Worm (Caenorhabditis elegans) whole organism, L1 larva: ENCODE measurements around the gene glo-4.

Experiments
- aha-1 ChIP-seq: fragments of 150-350 bp; optimal IDR thresholded peaks from 2 replicates; lab custom pipeline; 2014; ENCODE audit warnings: missing biosample characterization, missing genetic modification characterization
- alr-1 ChIP-seq: fragments of 200-800 bp; sonication (Bioruptor generic); optimal IDR thresholded peaks from 2 replicates; lab custom pipeline; 2018; ENCODE audit warnings: borderline replicate concordance, mild to moderate bottlenecking, missing genetic modification characterization, missing compliant biosample characterization
- aly-2 ChIP-seq: fragments of 150-350 bp; optimal IDR thresholded peaks from 2 replicates; lab custom pipeline; 2014; ENCODE audit warnings: missing biosample characterization, missing genetic modification characterization
- blmp-1 ChIP-seq: fragments of 150-350 bp; optimal IDR thresholded peaks from 2 replicates; lab custom pipeline; 2014; ENCODE audit warnings: missing biosample characterization, missing genetic modification characterization
- ceh-63 ChIP-seq: fragments of 200-800 bp; sonication (Bioruptor generic); optimal IDR thresholded peaks from 2 replicates; lab custom pipeline; 2018; ENCODE audit warnings: mild to moderate bottlenecking, missing genetic modification characterization, missing compliant biosample characterization
- ceh-8 ChIP-seq: fragments of 200-800 bp; sonication (Bioruptor generic); optimal IDR thresholded peaks from 2 replicates; lab custom pipeline; 2018; ENCODE audit warnings: mild to moderate bottlenecking, missing genetic modification characterization, moderate library complexity, missing compliant biosample characterization
- ceh-82 ChIP-seq, 3 experiments: fragments of 150-350 bp in 1 of 3; sonication (generic microtip) in 2 of 3; optimal IDR thresholded peaks; 2 replicates each; lab custom pipeline; 2014 to 2017; ENCODE audit warnings: missing biosample characterization in 3 of 3, missing genetic modification characterization in 3 of 3
- ceh-88 ChIP-seq: fragments of 200-800 bp; sonication (Bioruptor generic); IDR thresholded peaks from 2 replicates; pipeline ENCODE4 v1.3.6; 2022; ENCODE audit warnings: missing genetic modification characterization, missing compliant biosample characterization
- dpl-1 ChIP-seq, 3 experiments: fragments of 150-350 bp in 2 of 3; sonication (generic microtip) in 1 of 3; optimal IDR thresholded peaks; 2 replicates each; lab custom pipeline; 2014 to 2017; ENCODE audit warnings: missing biosample characterization in 3 of 3, missing genetic modification characterization in 3 of 3, missing genetic modification reagents in 3 of 3
- dsc-1 ChIP-seq: sonication (generic microtip); optimal IDR thresholded peaks from 2 replicates; lab custom pipeline; 2016; ENCODE audit warnings: mild to moderate bottlenecking, missing genetic modification characterization, missing compliant biosample characterization
- efl-1 ChIP-seq, 4 experiments: fragments of 150-350 bp; optimal IDR thresholded peaks in 3 of 4; peaks in 1 of 4; 1 replicate in 1 of 4; 2 replicates in 3 of 4; lab custom pipeline; 2014; ENCODE audit warnings: missing biosample characterization in 2 of 4, missing genetic modification characterization in 2 of 4, missing genetic modification reagents in 2 of 4
- efl-3 ChIP-seq: fragments of 200-800 bp; sonication (Bioruptor generic); optimal IDR thresholded peaks from 2 replicates; lab custom pipeline; 2018; ENCODE audit warnings: mild to moderate bottlenecking, missing genetic modification characterization, missing compliant biosample characterization
- elt-2 ChIP-seq: sonication (generic microtip); optimal IDR thresholded peaks from 2 replicates; lab custom pipeline; 2016; ENCODE audit warnings: missing genetic modification characterization, mild to moderate bottlenecking, inconsistent platforms, missing compliant biosample characterization, missing genetic modification reagents
- ets-5 ChIP-seq: fragments of 200-800 bp; sonication (Bioruptor generic); IDR thresholded peaks from 2 replicates; pipeline ENCODE4 v1.3.6; 2022; ENCODE audit warnings: missing genetic modification characterization, missing compliant biosample characterization
- fos-1 ChIP-seq: fragments of 150-350 bp; optimal IDR thresholded peaks from 2 replicates; lab custom pipeline; 2014; ENCODE audit warnings: missing biosample characterization, missing genetic modification characterization
- hpl-2 ChIP-seq: fragments of 150-350 bp; optimal IDR thresholded peaks from 2 replicates; lab custom pipeline; 2014; ENCODE audit warnings: missing biosample characterization, missing genetic modification reagents, missing genetic modification characterization
- lin-13 ChIP-seq: fragments of 150-350 bp; optimal IDR thresholded peaks from 2 replicates; lab custom pipeline; 2014; ENCODE audit warnings: missing biosample characterization, missing genetic modification reagents, missing genetic modification characterization
- lin-14 ChIP-seq: fragments of 200-800 bp; sonication (Bioruptor generic); optimal IDR thresholded peaks from 2 replicates; lab custom pipeline; 2018; ENCODE audit warnings: mild to moderate bottlenecking, missing genetic modification characterization, moderate library complexity, missing compliant biosample characterization
- lir-3 ChIP-seq: sonication (generic microtip); optimal IDR thresholded peaks from 2 replicates; lab custom pipeline; 2016; ENCODE audit warnings: mild to moderate bottlenecking, missing genetic modification characterization, moderate library complexity, missing compliant biosample characterization; ENCODE audit not compliant: poor library complexity
- mdl-1 ChIP-seq, 2 experiments: fragments of 150-350 bp; optimal IDR thresholded peaks; 2 replicates each; lab custom pipeline; 2014 to 2017; ENCODE audit warnings: missing biosample characterization in 2 of 2, missing genetic modification characterization in 2 of 2, inconsistent platforms in 1 of 2
- nhr-11 ChIP-seq: fragments of 150-350 bp; optimal IDR thresholded peaks from 2 replicates; lab custom pipeline; 2014; ENCODE audit warnings: missing biosample characterization, missing genetic modification characterization
- nhr-237 ChIP-seq: fragments of 150-350 bp; optimal IDR thresholded peaks from 2 replicates; lab custom pipeline; 2014; ENCODE audit warnings: missing biosample characterization, missing genetic modification characterization
- nhr-76 ChIP-seq: sonication (generic microtip); optimal IDR thresholded peaks from 2 replicates; lab custom pipeline; 2017; ENCODE audit warnings: missing biosample characterization, missing genetic modification characterization
- nhr-84 ChIP-seq: sonication (generic microtip); optimal IDR thresholded peaks from 2 replicates; lab custom pipeline; 2017; ENCODE audit warnings: missing biosample characterization, missing genetic modification characterization
- nhr-85 ChIP-seq: sonication (generic microtip); peaks from one replicate; lab custom pipeline; 2016; ENCODE audit warnings: missing genetic modification characterization, inconsistent platforms, missing compliant biosample characterization
- nhr-90 ChIP-seq: sonication (generic microtip); optimal IDR thresholded peaks from 2 replicates; lab custom pipeline; 2016; ENCODE audit warnings: mild to moderate bottlenecking, missing genetic modification characterization, missing compliant biosample characterization; ENCODE audit not compliant: poor library complexity
- pax-3 ChIP-seq: fragments of 200-800 bp; sonication (Bioruptor generic); optimal IDR thresholded peaks from 2 replicates; lab custom pipeline; 2018; ENCODE audit warnings: mild to moderate bottlenecking, missing genetic modification characterization, moderate library complexity, missing compliant biosample characterization
- rnt-1 ChIP-seq: sonication (generic microtip); optimal IDR thresholded peaks from 2 replicates; lab custom pipeline; 2016; ENCODE audit warnings: mild to moderate bottlenecking, missing genetic modification characterization, moderate library complexity, missing compliant biosample characterization
- snu-23 ChIP-seq: sonication (generic microtip); optimal IDR thresholded peaks from 2 replicates; lab custom pipeline; 2016; ENCODE audit warnings: missing genetic modification characterization, missing compliant biosample characterization
- sup-37 ChIP-seq: fragments of 200-800 bp; sonication (Bioruptor generic); optimal IDR thresholded peaks from 2 replicates; lab custom pipeline; 2018; ENCODE audit warnings: mild to moderate bottlenecking, missing genetic modification characterization, missing compliant biosample characterization
- swsn-7 ChIP-seq: sonication (generic microtip); optimal IDR thresholded peaks from 2 replicates; lab custom pipeline; 2016; ENCODE audit warnings: missing genetic modification characterization, missing compliant biosample characterization
- tlp-1 ChIP-seq: fragments of 150-350 bp; optimal IDR thresholded peaks from 2 replicates; lab custom pipeline; 2014; ENCODE audit warnings: missing biosample characterization, missing genetic modification characterization
- unc-98 ChIP-seq: fragments of 200-800 bp; sonication (Bioruptor generic); IDR thresholded peaks from 2 replicates; pipeline ENCODE4 v1.3.6; 2022; ENCODE audit warnings: missing genetic modification characterization, missing compliant biosample characterization
- xbp-1 ChIP-seq: sonication (generic microtip); optimal IDR thresholded peaks from 2 replicates; lab custom pipeline; 2016; ENCODE audit warnings: missing genetic modification characterization, missing compliant biosample characterization
- zag-1 ChIP-seq: fragments of 150-350 bp; optimal IDR thresholded peaks from 2 replicates; lab custom pipeline; 2014; ENCODE audit warnings: missing biosample characterization, missing genetic modification characterization
- zip-4 ChIP-seq: fragments of 200-800 bp; sonication (Bioruptor generic); optimal IDR thresholded peaks from 2 replicates; lab custom pipeline; 2018; ENCODE audit warnings: mild to moderate bottlenecking, missing genetic modification characterization, moderate library complexity, missing compliant biosample characterization

glo-4 gene

ce11 chrV:9246260-9246659 is 3.2 kb upstream of the glo-4 start, which contains the start of gene aat-2:
Gene aat-2, minus strand, starts transcription at chrV:9246360.
- TF ChIP-seq hpl-2 (GFP tag; lab: Kevin White, UChicago), result no peak
- TF ChIP-seq aly-2 (tag; lab: Kevin White, UChicago), result no peak
- no peak for TF ChIP-seq zip-4 (GFP tag; lab: Kevin White, UChicago)
- TF ChIP-seq efl-3 (GFP tag; lab: Kevin White, UChicago), result no peak
- no peak for TF ChIP-seq nhr-84 (tag; lab: Kevin White, UChicago)
- TF ChIP-seq ceh-88 (GFP tag; lab: Robert Waterston, UW), result no peak
- TF ChIP-seq mdl-1 (tag; optimal IDR thresholded peaks at IDR 0.05; lab: Kevin White, UChicago), result no peak
- no peak for TF ChIP-seq efl-1 (optimal IDR thresholded peaks at IDR 0.05; lab: Kevin White, UChicago)
- TF ChIP-seq efl-1 (GFP tag; optimal IDR thresholded peaks at IDR 0.05 in 1 of 2; lab: Kevin White, UChicago), result no peak
- TF ChIP-seq snu-23 (GFP tag; lab: Kevin White, UChicago), result no peak
- TF ChIP-seq xbp-1 (tag; lab: Kevin White, UChicago), result no peak
- TF ChIP-seq lir-3, result no peak
- TF ChIP-seq unc-98, result no peak
- TF ChIP-seq, all 84 proteins: peak for 0

- TF ChIP-seq lin-13 (GFP tag; lab: Kevin White, UChicago) (no peak), ceh-8 (GFP tag; lab: Kevin White, UChicago) (no peak), mdl-1 (tag; optimal IDR thresholded peaks at IDR 0.05; lab: Kevin White, UChicago) (no peak), aha-1 (no peak), xbp-1 (tag; lab: Kevin White, UChicago) (no peak), nhr-237 (tag; lab: Kevin White, UChicago) (no peak), fos-1 (tag; lab: Kevin White, UChicago) (no peak), dsc-1 (no peak), blmp-1 (tag; lab: Kevin White, UChicago) (no peak), zag-1 (no peak), alr-1 (tag; lab: Kevin White, UChicago) (no peak), ets-5 (GFP tag; lab: Robert Waterston, UW) (no peak), nhr-85 (no peak), nhr-90 (no peak), nhr-11 (no peak)
Measured at ce11 chrV:9232296-9232695, 10.7 kb downstream of the glo-4 start, which contains the start of gene F07C3.3. Gene F07C3.3, minus strand, starts transcription at chrV:9232396.

- TF ChIP-seq dpl-1 (GFP tag; optimal IDR thresholded peaks at IDR 0.05; lab: Kevin White, UChicago) (no peak), ceh-63 (GFP tag; lab: Kevin White, UChicago) (no peak), sup-37 (no peak), swsn-7 (tag; lab: Kevin White, UChicago) (no peak), nhr-76 (no peak), lin-14 (GFP tag; lab: Kevin White, UChicago) (peak; percentile 84), rnt-1 (tag; lab: Kevin White, UChicago) (no peak), hpl-2 (GFP tag; lab: Kevin White, UChicago) (no peak), pax-3 (tag; lab: Kevin White, UChicago) (no peak), tlp-1 (tag; lab: Kevin White, UChicago) (no peak), efl-1 (optimal IDR thresholded peaks at IDR 0.05; lab: Kevin White, UChicago) (no peak), efl-1 (GFP tag; optimal IDR thresholded peaks at IDR 0.05 in 1 of 2; lab: Kevin White, UChicago) (peak in 1 of 2 experiments; percentile 50), ceh-82 (tag; optimal IDR thresholded peaks at IDR 0.05; lab: Kevin White, UChicago) (peak in 1 of 3 experiments; percentile 22)
Measured at ce11 chrV:9225675-9226144, 17.3 kb downstream of the glo-4 start, which contains the start of gene F07C3.2. Gene F07C3.2, plus strand, starts transcription at chrV:9226094.

- no peak for TF ChIP-seq elt-2 (tag; lab: Kevin White, UChicago)
- peak; percentile 90 for TF ChIP-seq blmp-1 (tag; lab: Kevin White, UChicago)
- TF ChIP-seq, all 84 proteins: peak for 1
Measured at ce11 chrV:9224981-9225380, 18.0 kb downstream of the glo-4 start.
